Fruit fly (Drosophila melanogaster) whole organism, pupa: ENCODE measurements around the gene CG10165.
A peak's percentile ranks its signal among the peaks of the same experiment; 100 is the strongest.

ENCODE experiments used
- CG10348 ChIP-seq: fragments of 200-800 bp; sonication (Bioruptor generic); IDR thresholded peaks from 2 replicates; pipeline ENCODE4 v1.3.6; 2022; ENCODE audit warnings: missing biosample characterization, missing genetic modification characterization
- CG12605 ChIP-seq: fragments of 200-800 bp; sonication (Bioruptor generic); IDR thresholded peaks from 2 replicates; pipeline ENCODE4 v1.3.6; 2022; ENCODE audit warnings: missing biosample characterization, missing genetic modification characterization
- CG13204 ChIP-seq: fragments of 200-800 bp; sonication (Bioruptor generic); optimal IDR thresholded peaks from 2 replicates; lab custom pipeline; 2018; ENCODE audit warnings: missing biosample characterization, mild to moderate bottlenecking, missing genetic modification characterization, moderate library complexity
- CG14655 ChIP-seq: fragments of 200-800 bp; sonication (Bioruptor generic); optimal IDR thresholded peaks from 3 replicates; lab custom pipeline; 2017; ENCODE audit warnings: mild to moderate bottlenecking, missing biosample characterization, missing genetic modification reagents, missing genetic modification characterization
- CG15710 ChIP-seq: fragments of 200-800 bp; sonication (Bioruptor generic); optimal IDR thresholded peaks from 2 replicates; lab custom pipeline; 2018; ENCODE audit warnings: missing biosample characterization, mild to moderate bottlenecking, missing genetic modification characterization, moderate library complexity
- CG17806 ChIP-seq: fragments of 200-800 bp; sonication (Bioruptor generic); optimal IDR thresholded peaks from 2 replicates; lab custom pipeline; 2018; ENCODE audit warnings: missing biosample characterization, mild to moderate bottlenecking, missing genetic modification characterization, moderate library complexity
- CG32121 ChIP-seq: fragments of 200-800 bp; sonication (Bioruptor generic); IDR thresholded peaks from 2 replicates; pipeline ENCODE4 v1.3.6; 2022; ENCODE audit warnings: missing biosample characterization, missing genetic modification characterization
- CG34367 ChIP-seq: fragments of 200-800 bp; sonication (Bioruptor generic); optimal IDR thresholded peaks from 2 replicates; lab custom pipeline; 2018; ENCODE audit warnings: missing biosample characterization, mild to moderate bottlenecking, missing genetic modification characterization
- CG4496 ChIP-seq: fragments of 200-800 bp; sonication (Bioruptor generic); IDR thresholded peaks from 3 replicates; pipeline ENCODE4 v1.3.6; 2022; ENCODE audit warnings: missing biosample characterization, missing genetic modification characterization
- CG8159 ChIP-seq: fragments of 200-800 bp; sonication (Bioruptor generic); optimal IDR thresholded peaks from 3 replicates; lab custom pipeline; 2018; ENCODE audit warnings: missing biosample characterization, mild to moderate bottlenecking, missing genetic modification characterization, moderate library complexity
- CG8301 ChIP-seq: fragments of 200-800 bp; sonication (Bioruptor generic); optimal IDR thresholded peaks from 2 replicates; lab custom pipeline; 2018; ENCODE audit warnings: missing biosample characterization, mild to moderate bottlenecking, missing genetic modification characterization
- CG9948 ChIP-seq: fragments of 200-800 bp; sonication (Bioruptor generic); optimal IDR thresholded peaks from 2 replicates; lab custom pipeline; 2018; ENCODE audit warnings: missing biosample characterization, mild to moderate bottlenecking, missing genetic modification characterization, moderate library complexity
- D1 ChIP-seq: fragments of 200-800 bp; sonication (Bioruptor generic); optimal IDR thresholded peaks from 2 replicates; lab custom pipeline; 2018; ENCODE audit warnings: missing biosample characterization, mild to moderate bottlenecking, missing genetic modification characterization, moderate library complexity
- EcR ChIP-seq: fragments of 200-800 bp; sonication (Bioruptor generic); optimal IDR thresholded peaks from 3 replicates; lab custom pipeline; 2019; ENCODE audit warnings: missing biosample characterization, missing genetic modification characterization, mild to moderate bottlenecking, moderate library complexity, missing genetic modification reagents
- Ets98B ChIP-seq: fragments of 200-800 bp; sonication (Bioruptor generic); IDR thresholded peaks from 2 replicates; pipeline ENCODE4 v1.3.6; 2022; ENCODE audit warnings: missing biosample characterization, missing genetic modification characterization
- Pif1A ChIP-seq: fragments of 200-800 bp; sonication (Bioruptor generic); optimal IDR thresholded peaks from 3 replicates; lab custom pipeline; 2016; ENCODE audit warnings: missing biosample characterization, missing genetic modification characterization
- Pif1B ChIP-seq: fragments of 200-800 bp; sonication (Bioruptor generic); optimal IDR thresholded peaks from 3 replicates; lab custom pipeline; 2016; ENCODE audit warnings: missing biosample characterization, missing genetic modification characterization
- Snoo ChIP-seq: fragments of 200-800 bp; sonication (Bioruptor generic); optimal IDR thresholded peaks from 3 replicates; lab custom pipeline; 2017; ENCODE audit warnings: missing biosample characterization, mild to moderate bottlenecking, missing genetic modification characterization, inconsistent platforms
- fd96Ca ChIP-seq: fragments of 200-800 bp; sonication (Bioruptor generic); IDR thresholded peaks from 3 replicates; pipeline ENCODE4 v1.3.6; 2022; ENCODE audit warnings: missing biosample characterization, missing genetic modification characterization
- gl ChIP-seq: fragments of 200-800 bp; sonication (Bioruptor generic); optimal IDR thresholded peaks from 2 replicates; lab custom pipeline; 2018; ENCODE audit warnings: missing biosample characterization, mild to moderate bottlenecking, missing genetic modification characterization
- rn ChIP-seq: fragments of 200-800 bp; sonication (Bioruptor generic); IDR thresholded peaks from 2 replicates; pipeline ENCODE4 v1.3.6; 2022; ENCODE audit warnings: missing biosample characterization, missing genetic modification characterization

Gene CG10165

DNA sequence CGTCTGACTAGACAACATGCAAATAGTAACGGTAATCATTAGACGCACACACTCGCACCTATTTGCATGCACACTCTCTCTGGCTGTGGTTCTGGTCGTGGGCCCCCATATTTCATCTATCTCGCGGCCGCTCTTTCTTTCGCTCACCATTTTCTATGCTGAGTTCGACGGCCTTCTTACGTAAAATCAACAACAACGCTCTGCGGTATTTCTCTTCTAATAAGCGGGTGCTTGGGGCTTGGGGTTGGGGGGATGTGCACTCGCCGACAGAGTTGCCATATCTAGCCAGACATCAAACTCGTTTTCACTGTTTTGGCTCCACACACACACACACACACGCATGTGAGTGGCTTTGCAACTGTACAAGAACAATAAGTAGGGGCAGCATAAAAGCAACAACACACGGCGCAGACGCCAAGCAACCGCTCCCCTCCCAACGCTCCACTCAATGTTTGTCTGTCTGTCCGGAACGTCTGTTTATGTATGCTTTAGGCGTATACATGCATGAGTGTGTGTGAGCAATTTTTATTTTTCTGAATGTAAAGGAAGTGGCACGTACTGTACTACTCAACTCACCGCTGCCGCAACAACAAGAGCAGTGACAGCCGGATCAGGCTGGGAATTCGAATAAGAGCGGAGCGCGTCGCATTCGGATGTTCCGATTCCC, 45.0 kb upstream of the CG10165 start:
- TF ChIP-seq CG17806 (no peak), fd96Ca (GFP tag; lab: Robert Waterston, UW) (peak; percentile 40; the same call in 1 of the 3 replicates), EcR (peak; percentile 88), CG10348 (GFP tag; lab: Robert Waterston, UW) (no peak), gl (no peak), Pif1A (no peak), Snoo (tag; lab: Kevin White, UChicago) (no peak), CG8301 (tag; lab: Kevin White, UChicago) (no peak)
- TF ChIP-seq, all 21 proteins: peak for 2

DNA sequence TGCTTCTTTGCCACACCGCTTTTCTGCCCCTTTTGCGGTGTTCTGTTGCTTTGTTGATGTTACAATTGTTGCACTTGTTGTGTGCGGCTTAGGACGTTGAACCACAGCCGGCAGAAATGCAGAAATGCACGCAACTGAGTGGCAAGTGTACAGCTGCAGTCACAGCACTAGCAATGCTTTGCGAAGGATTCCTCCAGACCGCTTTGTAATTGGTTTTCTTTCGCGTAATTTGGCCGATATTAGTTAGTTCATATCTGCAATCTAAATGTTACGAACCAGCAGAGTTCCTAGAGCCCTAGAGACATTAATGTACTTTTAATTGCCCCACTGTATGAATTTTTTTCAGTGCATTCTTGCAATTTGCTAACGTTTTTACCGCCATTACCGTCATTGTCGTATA, 44.3 kb upstream of the CG10165 start:
- TF ChIP-seq CG8159 (peak; percentile 42), Pif1A (peak; percentile 58), Snoo (tag; lab: Kevin White, UChicago) (peak; percentile 4), CG15710 (tag; lab: Kevin White, UChicago) (no peak), rn (0 out of 2 replicates have a peak, but pooled peaks have one; percentile 29), gl (peak; percentile 6), fd96Ca (GFP tag; lab: Robert Waterston, UW) (peak; percentile 77), D1 (tag; lab: Kevin White, UChicago) (no peak), CG9948 (tag; lab: Kevin White, UChicago) (peak; percentile 42), CG8301 (tag; lab: Kevin White, UChicago) (peak; percentile 75), CG4496 (peak; percentile 77), CG12605 (no peak), Ets98B (GFP tag; lab: Robert Waterston, UW) (no peak), CG32121 (0 out of 2 replicates have a peak, but pooled peaks have one; percentile 16), CG14655 (GFP tag; lab: Kevin White, UChicago) (peak; percentile 82), CG17806 (peak; percentile 60), EcR (peak; percentile 93), CG10348 (GFP tag; lab: Robert Waterston, UW) (no peak), Pif1B (GFP tag; lab: Kevin White, UChicago) (peak; percentile 39), CG34367 (tag; lab: Kevin White, UChicago) (peak; percentile 37), CG13204 (GFP tag; lab: Kevin White, UChicago) (no peak)

dm6 chr2L:19572496-19573317, 42.6 kb upstream of the CG10165 start:
- TF ChIP-seq rn, result peak; percentile 28; the same call in 1 of the 2 replicates
- peak; percentile 91 for TF ChIP-seq Snoo (tag; lab: Kevin White, UChicago)
- TF ChIP-seq CG32121, result peak; percentile 78
- TF ChIP-seq CG10348 (GFP tag; lab: Robert Waterston, UW), result no peak; the same call in none of the 2 replicates
- TF ChIP-seq Pif1A, result peak; percentile 95
- peak; percentile 92 for TF ChIP-seq Pif1B (GFP tag; lab: Kevin White, UChicago)
- TF ChIP-seq CG14655 (GFP tag; lab: Kevin White, UChicago), result peak; percentile 96
- peak; percentile 71 for TF ChIP-seq Ets98B (GFP tag; lab: Robert Waterston, UW)
- TF ChIP-seq CG13204 (GFP tag; lab: Kevin White, UChicago), result peak; percentile 83
- peak; percentile 96 for TF ChIP-seq EcR
- TF ChIP-seq CG12605, result peak; percentile 50; the same call in 1 of the 2 replicates
- TF ChIP-seq CG34367 (tag; lab: Kevin White, UChicago), result peak; percentile 89
- peak; percentile 59; the same call in 1 of the 3 replicates for TF ChIP-seq fd96Ca (GFP tag; lab: Robert Waterston, UW)
- peak; percentile 96 for TF ChIP-seq CG8301 (tag; lab: Kevin White, UChicago)
- TF ChIP-seq CG17806, result peak; percentile 93
- peak; percentile 95 for TF ChIP-seq CG8159
- TF ChIP-seq CG4496, result peak; percentile 60; the same call in 2 of the 3 replicates
- peak; percentile 89 for TF ChIP-seq D1 (tag; lab: Kevin White, UChicago)
- peak; percentile 93 for TF ChIP-seq CG9948 (tag; lab: Kevin White, UChicago)
- TF ChIP-seq gl, result peak; percentile 83
- TF ChIP-seq CG15710 (tag; lab: Kevin White, UChicago), result peak; percentile 92
- TF ChIP-seq, all 21 proteins: peak for 20

DNA sequence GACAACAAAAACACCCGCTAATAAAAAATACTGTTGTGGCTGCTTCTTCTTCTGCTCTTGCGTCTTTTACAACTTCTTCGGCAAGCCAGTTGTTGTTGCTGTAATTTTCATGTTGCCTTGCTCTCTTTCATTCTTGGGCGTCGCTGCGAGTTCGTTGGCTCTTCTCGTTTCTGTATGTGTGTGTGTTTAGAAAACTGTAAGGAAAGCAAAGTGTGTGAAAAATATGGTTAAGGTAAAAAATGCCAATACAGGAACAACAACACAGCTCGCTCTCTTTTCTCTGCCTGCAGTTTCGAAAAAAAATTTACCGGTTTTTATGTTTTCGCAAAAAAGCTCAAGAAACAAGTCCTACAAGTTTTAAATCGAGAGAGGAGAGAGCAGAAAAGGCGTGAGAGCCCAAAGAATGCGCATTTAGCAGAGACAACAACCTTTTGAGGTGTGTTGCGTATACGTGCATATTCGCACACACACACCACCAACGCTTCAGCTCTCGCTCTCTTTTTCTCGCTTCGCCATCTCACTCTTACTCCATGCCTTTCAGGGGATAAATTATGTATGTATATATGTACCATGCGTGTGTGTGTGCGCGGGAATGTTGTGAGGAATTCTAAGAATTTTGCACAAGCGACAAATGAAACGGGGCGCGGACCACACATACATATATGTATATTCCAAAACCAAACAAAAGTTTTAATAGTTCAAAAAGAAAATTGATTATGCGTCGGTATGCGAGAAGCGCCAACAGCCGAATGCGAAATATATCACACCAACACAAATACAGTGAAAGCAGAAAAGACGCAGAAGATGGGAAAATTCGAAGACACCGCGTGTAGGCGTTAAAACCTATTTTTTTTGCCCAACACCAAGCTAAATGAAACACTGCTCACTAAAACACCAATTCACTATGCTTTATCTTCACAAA, 41.7 kb upstream of the CG10165 start:
- TF ChIP-seq CG13204 (GFP tag; lab: Kevin White, UChicago) (no peak), D1 (tag; lab: Kevin White, UChicago) (no peak), Ets98B (GFP tag; lab: Robert Waterston, UW) (peak; percentile 68), CG12605 (peak; percentile 55; the same call in 1 of the 2 replicates), CG8159 (no peak), CG17806 (no peak), CG4496 (no peak), fd96Ca (GFP tag; lab: Robert Waterston, UW) (no peak; the same call in 2 of the 3 replicates), CG34367 (tag; lab: Kevin White, UChicago) (no peak), CG15710 (tag; lab: Kevin White, UChicago) (no peak), EcR (peak; percentile 98), CG14655 (GFP tag; lab: Kevin White, UChicago) (peak; percentile 27), CG10348 (GFP tag; lab: Robert Waterston, UW) (no peak), CG32121 (peak; percentile 49; the same call in 1 of the 2 replicates), Snoo (tag; lab: Kevin White, UChicago) (no peak), Pif1B (GFP tag; lab: Kevin White, UChicago) (peak; percentile 14), rn (no peak), CG8301 (tag; lab: Kevin White, UChicago) (no peak)
